Fruit fly (Drosophila melanogaster): ENCODE data around the gene CG42580.
"Not testable (repeated sequence)": the region's sequence is repeated elsewhere in the genome, so short reads cannot be mapped to it uniquely, and the experiment has no call there.

CG42580 gene

dm6 chrX:20573982-20574381, at the start of gene CG42580:
Gene CG42580 (plus strand): TSS chrX:20574282.
- TF ChIP-seq toe (GFP tag; optimal IDR thresholded peaks at IDR 0.05); CG33017 (tag; optimal IDR thresholded peaks at IDR 0.05); pad (GFP tag; optimal IDR thresholded peaks at IDR 0.05): not testable (repeated sequence)

dm6 chrX:20524754-20525236, 49.3 kb upstream of the CG42580 start, which contains the start of gene Tak1:
Gene Tak1 (minus strand): TSS chrX:20524928.
- TF ChIP-seq Clk (GFP tag; optimal IDR thresholded peaks at IDR 0.05) (no peak), CG5204 (GFP tag; optimal IDR thresholded peaks at IDR 0.05) (no peak), kay (GFP tag; ENCODE audit: borderline replicate concordance) (no peak), cnc (optimal IDR thresholded peaks at IDR 0.05) (no peak), CG1620 (GFP tag; optimal IDR thresholded peaks at IDR 0.05) (peak; percentile 72), CG33017 (tag; optimal IDR thresholded peaks at IDR 0.05) (no peak), ovo (GFP tag; optimal IDR thresholded peaks at IDR 0.05) (peak; percentile 45), tj (GFP tag; optimal IDR thresholded peaks at IDR 0.05) (peak; percentile 3), CG7045 (GFP tag; optimal IDR thresholded peaks at IDR 0.05) (no peak), toe (GFP tag; optimal IDR thresholded peaks at IDR 0.05) (peak; percentile 37), CG7101 (tag; optimal IDR thresholded peaks at IDR 0.05) (peak; percentile 42), Mnt (GFP tag; optimal IDR thresholded peaks at IDR 0.05) (peak; percentile 22), CG14711 (tag; optimal IDR thresholded peaks at IDR 0.05) (no peak), Hr96 (GFP tag; optimal IDR thresholded peaks at IDR 0.05) (peak; percentile 75), CG11617 (GFP tag; optimal IDR thresholded peaks at IDR 0.05) (no peak), cic (GFP tag; optimal IDR thresholded peaks at IDR 0.05) (no peak), CG12768 (GFP tag; optimal IDR thresholded peaks at IDR 0.05) (no peak), pad (GFP tag; optimal IDR thresholded peaks at IDR 0.05) (peak; percentile 55), Crg-1 (GFP tag; optimal IDR thresholded peaks at IDR 0.05) (peak; percentile 10), bab1 (GFP tag; optimal IDR thresholded peaks at IDR 0.05) (peak; percentile 72)

- TF ChIP-seq toe (GFP tag; optimal IDR thresholded peaks at IDR 0.05); pad (GFP tag; optimal IDR thresholded peaks at IDR 0.05); CG14711 (tag; optimal IDR thresholded peaks at IDR 0.05): not testable (repeated sequence)
Observed at dm6 chrX:20527331-20527730, 46.8 kb upstream of the CG42580 start, which contains the start of gene CG42579. Gene CG42579 (plus strand): TSS chrX:20527631.

dm6 chrX:20536112-20536511, 38.0 kb upstream of the CG42580 start:
- TF ChIP-seq pad (GFP tag; optimal IDR thresholded peaks at IDR 0.05): no peak
- no peak for TF ChIP-seq cnc (optimal IDR thresholded peaks at IDR 0.05)
- no peak for TF ChIP-seq Crg-1 (GFP tag; optimal IDR thresholded peaks at IDR 0.05)
- no peak for TF ChIP-seq tj (GFP tag; optimal IDR thresholded peaks at IDR 0.05)
- TF ChIP-seq Hr96 (GFP tag; optimal IDR thresholded peaks at IDR 0.05): no peak
- no peak for TF ChIP-seq CG5204 (GFP tag; optimal IDR thresholded peaks at IDR 0.05)
- no peak for TF ChIP-seq CG12768 (GFP tag; optimal IDR thresholded peaks at IDR 0.05)

- TF ChIP-seq cic (GFP tag; optimal IDR thresholded peaks at IDR 0.05) (no peak), bab1 (GFP tag; optimal IDR thresholded peaks at IDR 0.05) (no peak), Hr96 (GFP tag; optimal IDR thresholded peaks at IDR 0.05) (no peak), CG14711 (tag; optimal IDR thresholded peaks at IDR 0.05) (no peak), pad (GFP tag; optimal IDR thresholded peaks at IDR 0.05) (no peak), CG1620 (GFP tag; optimal IDR thresholded peaks at IDR 0.05) (no peak), CG7045 (GFP tag; optimal IDR thresholded peaks at IDR 0.05) (no peak)
Observed at dm6 chrX:20538197-20538596, 35.9 kb upstream of the CG42580 start, which contains the start of gene RunxB. Gene RunxB (plus strand): TSS chrX:20538497.

- no peak for TF ChIP-seq CG7045 (GFP tag; optimal IDR thresholded peaks at IDR 0.05)
- peak; percentile 35 for TF ChIP-seq pad (GFP tag; optimal IDR thresholded peaks at IDR 0.05)
Observed at dm6 chrX:20559582-20559981, 14.5 kb upstream of the CG42580 start.

dm6 chrX:20582821-20583607, 8.9 kb downstream of the CG42580 start:
- TF ChIP-seq pad (GFP tag; optimal IDR thresholded peaks at IDR 0.05) (no peak), tj (GFP tag; optimal IDR thresholded peaks at IDR 0.05) (no peak), cic (GFP tag; optimal IDR thresholded peaks at IDR 0.05) (no peak), Hr96 (GFP tag; optimal IDR thresholded peaks at IDR 0.05) (no peak), CG5204 (GFP tag; optimal IDR thresholded peaks at IDR 0.05) (no peak), CG7101 (tag; optimal IDR thresholded peaks at IDR 0.05) (no peak), ovo (GFP tag; optimal IDR thresholded peaks at IDR 0.05) (no peak), CG11617 (GFP tag; optimal IDR thresholded peaks at IDR 0.05) (no peak), CG14711 (tag; optimal IDR thresholded peaks at IDR 0.05) (no peak), Mnt (GFP tag; optimal IDR thresholded peaks at IDR 0.05) (no peak), CG33017 (tag; optimal IDR thresholded peaks at IDR 0.05) (no peak), CG1620 (GFP tag; optimal IDR thresholded peaks at IDR 0.05) (no peak), CG12768 (GFP tag; optimal IDR thresholded peaks at IDR 0.05) (no peak), Clk (GFP tag; optimal IDR thresholded peaks at IDR 0.05) (no peak), bab1 (GFP tag; optimal IDR thresholded peaks at IDR 0.05) (no peak), cnc (optimal IDR thresholded peaks at IDR 0.05) (no peak), kay (GFP tag; ENCODE audit: borderline replicate concordance) (no peak)

Measured in whole organism, adult.